Worm (Caenorhabditis elegans) whole organism, L4 larva: ENCODE results near the gene srsx-14.

Experiments used
- F10B5.3 ChIP-seq: sonication (generic microtip); optimal IDR thresholded peaks from 2 replicates; lab custom pipeline; 2016; ENCODE audit warnings: mild to moderate bottlenecking, missing genetic modification characterization, missing compliant biosample characterization
- F26F4.8 ChIP-seq: fragments of 200-800 bp; sonication (Bioruptor generic); conservative IDR thresholded peaks from 2 replicates; pipeline ENCODE4 v1.3.6; 2022; ENCODE audit warnings: missing genetic modification characterization, missing compliant biosample characterization
- F37D6.2 ChIP-seq: sonication (generic microtip); optimal IDR thresholded peaks from 2 replicates; lab custom pipeline; 2016; ENCODE audit warnings: mild to moderate bottlenecking, missing genetic modification characterization, missing compliant biosample characterization
- F49E8.2 ChIP-seq: sonication (generic microtip); optimal IDR thresholded peaks from 2 replicates; lab custom pipeline; 2016; ENCODE audit warnings: missing compliant biosample characterization, mild to moderate bottlenecking, missing genetic modification characterization, borderline replicate concordance
- R02D3.7 ChIP-seq: fragments of 150-350 bp; sonication (generic microtip); optimal IDR thresholded peaks from 3 replicates; lab custom pipeline; 2014; ENCODE audit warnings: missing biosample characterization, missing genetic modification characterization
- T20F7.1 ChIP-seq: fragments of 200-800 bp; sonication (Bioruptor generic); optimal IDR thresholded peaks from 2 replicates; lab custom pipeline; 2018; ENCODE audit warnings: mild to moderate bottlenecking, missing genetic modification characterization, missing compliant biosample characterization
- T26A8.4 ChIP-seq: fragments of 200-800 bp; sonication (Bioruptor generic); IDR thresholded peaks from 2 replicates; pipeline ENCODE4 v1.3.6; 2022; ENCODE audit warnings: missing genetic modification characterization, missing compliant biosample characterization
- Y105C5A.15 ChIP-seq: fragments of 200-800 bp; sonication (Bioruptor generic); IDR thresholded peaks from 2 replicates; pipeline ENCODE4 v1.3.6; 2022; ENCODE audit warnings: missing genetic modification characterization, missing compliant biosample characterization
- aha-1 ChIP-seq: fragments of 150-350 bp; peaks from one replicate; lab custom pipeline; 2014; ENCODE audit warnings: missing biosample characterization, missing genetic modification characterization
- aly-2 ChIP-seq: sonication (generic microtip); optimal IDR thresholded peaks from 2 replicates; lab custom pipeline; 2018; ENCODE audit warnings: missing biosample characterization, missing genetic modification characterization
- ama-1 ChIP-seq: fragments of 150-350 bp; optimal IDR thresholded peaks from 2 replicates; lab custom pipeline; 2014; ENCODE audit warnings: inconsistent platforms, mixed read lengths
- attf-4 ChIP-seq: sonication (generic microtip); optimal IDR thresholded peaks from 3 replicates; lab custom pipeline; 2017; ENCODE audit warnings: missing biosample characterization, missing genetic modification characterization
- ceh-20 ChIP-seq: fragments of 200-800 bp; sonication (Bioruptor generic); IDR thresholded peaks from 2 replicates; pipeline ENCODE4 v1.3.6; 2022; ENCODE audit warnings: missing genetic modification reagents, missing genetic modification characterization, missing compliant biosample characterization
- ceh-28 ChIP-seq: fragments of 150-350 bp; optimal IDR thresholded peaks from 2 replicates; lab custom pipeline; 2014; ENCODE audit warnings: missing biosample characterization, missing genetic modification reagents, missing genetic modification characterization
- ces-1 ChIP-seq: fragments of 150-350 bp; sonication (generic microtip); optimal IDR thresholded peaks from 4 replicates; lab custom pipeline; 2014; ENCODE audit warnings: missing biosample characterization, missing genetic modification reagents, missing genetic modification characterization
- daf-19 ChIP-seq: fragments of 200-800 bp; sonication (Bioruptor generic); conservative IDR thresholded peaks from 2 replicates; pipeline ENCODE4 v1.3.6; 2022; ENCODE audit warnings: missing genetic modification characterization, missing compliant biosample characterization
- daf-8 ChIP-seq: fragments of 200-800 bp; sonication (Bioruptor generic); IDR thresholded peaks from 2 replicates; pipeline ENCODE4 v1.3.6; 2022; ENCODE audit warnings: missing genetic modification characterization, missing compliant biosample characterization
- dmd-9 ChIP-seq: fragments of 200-800 bp; sonication (Bioruptor generic); IDR thresholded peaks from 2 replicates; pipeline ENCODE4 v1.3.6; 2022; ENCODE audit warnings: missing genetic modification reagents, missing genetic modification characterization, missing compliant biosample characterization
- dve-1 ChIP-seq: sonication (generic microtip); optimal IDR thresholded peaks from 2 replicates; lab custom pipeline; 2017; ENCODE audit warnings: antibody characterized with exemption, mild to moderate bottlenecking, missing genetic modification characterization, missing compliant biosample characterization; ENCODE audit not compliant: insufficient read depth
- gei-8 ChIP-seq: fragments of 200-800 bp; sonication (Bioruptor generic); optimal IDR thresholded peaks from 2 replicates; lab custom pipeline; 2018; ENCODE audit warnings: mild to moderate bottlenecking, missing genetic modification characterization, missing compliant biosample characterization
- hif-1 ChIP-seq, 2 experiments: sonication (generic microtip); optimal IDR thresholded peaks; 2 replicates each; lab custom pipeline; 2016 to 2017; ENCODE audit warnings: missing compliant biosample characterization in 2 of 2, missing genetic modification characterization in 2 of 2, missing genetic modification reagents in 2 of 2, missing genotype in 2 of 2, mild to moderate bottlenecking in 1 of 2
- hlh-11 ChIP-seq: fragments of 200-800 bp; sonication (Bioruptor generic); optimal IDR thresholded peaks from 2 replicates; lab custom pipeline; 2018; ENCODE audit warnings: mild to moderate bottlenecking, missing genetic modification characterization, missing compliant biosample characterization
- hmg-1.1 ChIP-seq: fragments of 200-800 bp; sonication (Bioruptor generic); IDR thresholded peaks from 2 replicates; pipeline ENCODE4 v1.3.6; 2022; ENCODE audit warnings: missing genetic modification reagents, missing genetic modification characterization, missing compliant biosample characterization
- jun-1 ChIP-seq: fragments of 150-350 bp; optimal IDR thresholded peaks from 2 replicates; lab custom pipeline; 2014; ENCODE audit warnings: missing biosample characterization, missing genetic modification reagents, missing genetic modification characterization
- lim-7 ChIP-seq: fragments of 200-800 bp; sonication (Bioruptor generic); IDR thresholded peaks from 2 replicates; pipeline ENCODE4 v1.3.6; 2022; ENCODE audit warnings: missing genetic modification characterization, missing compliant biosample characterization
- lin-1 ChIP-seq: fragments of 200-800 bp; sonication (Bioruptor generic); IDR thresholded peaks from 2 replicates; pipeline ENCODE4 v1.3.6; 2022; ENCODE audit warnings: missing genetic modification reagents, missing genetic modification characterization, missing compliant biosample characterization
- lin-29 ChIP-seq: fragments of 200-800 bp; sonication (Bioruptor generic); IDR thresholded peaks from 2 replicates; pipeline ENCODE4 v1.3.6; 2022; ENCODE audit warnings: missing genetic modification reagents, missing genetic modification characterization, missing compliant biosample characterization
- lin-38 ChIP-seq: fragments of 200-800 bp; sonication (Bioruptor generic); IDR thresholded peaks from 2 replicates; pipeline ENCODE4 v1.3.6; 2022; ENCODE audit warnings: missing genetic modification reagents, missing genetic modification characterization, missing compliant biosample characterization
- lin-39 ChIP-seq: fragments of 150-350 bp; optimal IDR thresholded peaks from 2 replicates; lab custom pipeline; 2014; ENCODE audit warnings: missing biosample characterization, missing genetic modification reagents, missing genetic modification characterization
- lir-3 ChIP-seq: sonication (generic microtip); optimal IDR thresholded peaks from 2 replicates; lab custom pipeline; 2016; ENCODE audit warnings: mild to moderate bottlenecking, missing genetic modification characterization, missing compliant biosample characterization
- lsy-2 ChIP-seq, 2 experiments: fragments of 150-350 bp in 1 of 2; sonication (generic microtip) in 1 of 2; optimal IDR thresholded peaks; 2 replicates each; lab custom pipeline; 2014 to 2017; ENCODE audit warnings: missing biosample characterization in 2 of 2, missing genetic modification characterization in 2 of 2
- mdl-1 ChIP-seq, 2 experiments: fragments of 150-350 bp in 1 of 2; sonication (generic microtip) in 1 of 2; optimal IDR thresholded peaks; 2 replicates each; lab custom pipeline; 2014 to 2017; ENCODE audit warnings: missing biosample characterization in 2 of 2, missing genetic modification characterization in 2 of 2
- mep-1 ChIP-seq: fragments of 150-350 bp; sonication (generic microtip); optimal IDR thresholded peaks from 3 replicates; lab custom pipeline; 2014; ENCODE audit warnings: missing biosample characterization, missing genetic modification characterization
- mes-2 ChIP-seq: sonication (generic microtip); optimal IDR thresholded peaks from 2 replicates; lab custom pipeline; 2016; ENCODE audit warnings: missing genotype, mild to moderate bottlenecking, missing genetic modification characterization, missing compliant biosample characterization; ENCODE audit not compliant: poor library complexity, severe bottlenecking
- mxl-3 ChIP-seq: fragments of 200-800 bp; sonication (Bioruptor generic); optimal IDR thresholded peaks from 2 replicates; lab custom pipeline; 2018; ENCODE audit warnings: mild to moderate bottlenecking, missing genetic modification characterization, missing compliant biosample characterization
- nhr-11 ChIP-seq: fragments of 150-350 bp; optimal IDR thresholded peaks from 2 replicates; lab custom pipeline; 2014; ENCODE audit warnings: missing biosample characterization, missing genetic modification characterization
- nhr-111 ChIP-seq: fragments of 200-800 bp; sonication (Bioruptor generic); optimal IDR thresholded peaks from 2 replicates; lab custom pipeline; 2018; ENCODE audit warnings: mild to moderate bottlenecking, missing genetic modification characterization, missing compliant biosample characterization
- nhr-237 ChIP-seq: sonication (generic microtip); optimal IDR thresholded peaks from 2 replicates; lab custom pipeline; 2017; ENCODE audit warnings: missing biosample characterization, missing genetic modification characterization
- nhr-28 ChIP-seq: fragments of 150-350 bp; optimal IDR thresholded peaks from 2 replicates; lab custom pipeline; 2014; ENCODE audit warnings: missing biosample characterization, missing genetic modification characterization
- nhr-41 ChIP-seq: fragments of 200-800 bp; sonication (Bioruptor generic); IDR thresholded peaks from 2 replicates; pipeline ENCODE4 v1.3.6; 2022; ENCODE audit warnings: missing genetic modification reagents, missing genetic modification characterization, missing compliant biosample characterization
- nhr-48 ChIP-seq: sonication (generic microtip); optimal IDR thresholded peaks from 2 replicates; lab custom pipeline; 2016; ENCODE audit warnings: mild to moderate bottlenecking, missing genetic modification characterization, missing compliant biosample characterization
- nhr-76 ChIP-seq: fragments of 150-350 bp; optimal IDR thresholded peaks from 2 replicates; lab custom pipeline; 2014; ENCODE audit warnings: missing biosample characterization, missing genetic modification characterization
- pqm-1 ChIP-seq: sonication (generic microtip); optimal IDR thresholded peaks from 2 replicates; lab custom pipeline; 2017; ENCODE audit warnings: missing biosample characterization, missing genetic modification characterization
- saeg-2 ChIP-seq: fragments of 200-800 bp; sonication (Bioruptor generic); IDR thresholded peaks from 2 replicates; pipeline ENCODE4 v1.3.6; 2022; ENCODE audit warnings: missing genetic modification reagents, missing genetic modification characterization, missing compliant biosample characterization
- sdz-12 ChIP-seq: fragments of 200-800 bp; sonication (Bioruptor generic); optimal IDR thresholded peaks from 2 replicates; lab custom pipeline; 2018; ENCODE audit warnings: mild to moderate bottlenecking, missing genetic modification characterization, missing compliant biosample characterization
- snpc-4 ChIP-seq: fragments of 150-350 bp; optimal IDR thresholded peaks from 2 replicates; lab custom pipeline; 2014; ENCODE audit warnings: missing biosample characterization, missing genetic modification characterization
- spr-1 ChIP-seq: sonication (generic microtip); optimal IDR thresholded peaks from 2 replicates; lab custom pipeline; 2016; ENCODE audit warnings: mild to moderate bottlenecking, missing genetic modification characterization, missing compliant biosample characterization
- unc-62 ChIP-seq, 3 experiments: fragments of 150-350 bp in 1 of 3; sonication (generic microtip); optimal IDR thresholded peaks in 2 of 3; peaks in 1 of 3; 1 replicate in 1 of 3; 2 replicates in 2 of 3; lab custom pipeline; 2014 to 2017; ENCODE audit warnings: missing biosample characterization in 3 of 3, missing genetic modification characterization in 3 of 3, missing genetic modification reagents in 3 of 3, missing genotype in 1 of 3
- zfp-3 ChIP-seq: fragments of 200-800 bp; sonication (Bioruptor generic); conservative IDR thresholded peaks from 2 replicates; pipeline ENCODE4 v1.3.6; 2022; ENCODE audit warnings: missing genetic modification reagents, missing genetic modification characterization, missing compliant biosample characterization
- zip-2 ChIP-seq: fragments of 150-350 bp; optimal IDR thresholded peaks from 2 replicates; lab custom pipeline; 2014; ENCODE audit warnings: missing biosample characterization, missing genetic modification characterization
- ztf-11 ChIP-seq: fragments of 150-350 bp; optimal IDR thresholded peaks from 2 replicates; lab custom pipeline; 2014; ENCODE audit warnings: missing biosample characterization, missing genetic modification characterization
- ztf-7 ChIP-seq: fragments of 150-350 bp; optimal IDR thresholded peaks from 2 replicates; lab custom pipeline; 2014; ENCODE audit warnings: missing biosample characterization, missing genetic modification characterization

Gene srsx-14

ce11 chrIV:5655966-5656389 is 29.0 kb upstream of the srsx-14 start (continued):
- peak; percentile 55 for TF ChIP-seq hmg-1.1
- TF ChIP-seq F26F4.8 = no peak
- TF ChIP-seq mep-1 = peak; percentile 77
- TF ChIP-seq ceh-28 = no peak
- TF ChIP-seq nhr-11 (tag; lab: Kevin White, UChicago) = peak; percentile 63
- no peak for TF ChIP-seq nhr-237 (tag; lab: Kevin White, UChicago)
- peak; percentile 53 for TF ChIP-seq T20F7.1 (GFP tag; lab: Kevin White, UChicago)
- no peak for TF ChIP-seq gei-8
- no peak for TF ChIP-seq F49E8.2 (tag; lab: Kevin White, UChicago)
- no peak for TF ChIP-seq jun-1 (tag; lab: Kevin White, UChicago)
- TF ChIP-seq R02D3.7 = no peak
- TF ChIP-seq lin-38 (GFP tag; lab: Robert Waterston, UW) = 0 out of 2 replicates have a peak, but pooled peaks have one; percentile 25
- no peak for TF ChIP-seq unc-62 (GFP tag; optimal IDR thresholded peaks at IDR 0.05 in 1 of 2; lab: Kevin White, UChicago)
- TF ChIP-seq unc-62 (tag; optimal IDR thresholded peaks at IDR 0.05; lab: Kevin White, UChicago) = no peak
- TF ChIP-seq zfp-3 (GFP tag; lab: Robert Waterston, UW) = no peak
- TF ChIP-seq F37D6.2 (tag; lab: Kevin White, UChicago) = no peak
- TF ChIP-seq lir-3 = no peak
- TF ChIP-seq snpc-4 (tag; lab: Kevin White, UChicago) = no peak
- TF ChIP-seq lin-1 (GFP tag; lab: Robert Waterston, UW) = no peak
- no peak for TF ChIP-seq ama-1 (lab: Kevin White, UChicago)
- TF ChIP-seq Y105C5A.15 (GFP tag; lab: Robert Waterston, UW) = no peak
- TF ChIP-seq dve-1 (tag; lab: Kevin White, UChicago) = peak; percentile 81
- no peak for TF ChIP-seq F10B5.3 (tag; lab: Kevin White, UChicago)
- TF ChIP-seq hif-1 (tag; optimal IDR thresholded peaks at IDR 0.05; lab: Kevin White, UChicago) = peak; percentile 88 to 100
- no peak for TF ChIP-seq saeg-2 (GFP tag; lab: Robert Waterston, UW)
- TF ChIP-seq aha-1 (tag; lab: Kevin White, UChicago) = peak; percentile 100
- no peak for TF ChIP-seq lim-7 (GFP tag; lab: Robert Waterston, UW)
- no peak for TF ChIP-seq zip-2 (tag; lab: Kevin White, UChicago)
- peak; percentile 38 for TF ChIP-seq spr-1 (tag; lab: Kevin White, UChicago)
- TF ChIP-seq hlh-11 (tag; lab: Kevin White, UChicago) = peak; percentile 87
- peak in 1 of 2 experiments; percentile 59 for TF ChIP-seq lsy-2 (tag; optimal IDR thresholded peaks at IDR 0.05; lab: Kevin White, UChicago)
- no peak for TF ChIP-seq ceh-20
- TF ChIP-seq pqm-1 (tag; lab: Kevin White, UChicago) = no peak
- peak; percentile 31 for TF ChIP-seq mes-2 (tag; lab: Kevin White, UChicago)
- TF ChIP-seq lin-29 = no peak
- no peak for TF ChIP-seq sdz-12 (GFP tag; lab: Kevin White, UChicago)
- TF ChIP-seq attf-4 (tag; lab: Kevin White, UChicago) = no peak
- peak; percentile 44 for TF ChIP-seq T26A8.4
- no peak for TF ChIP-seq dmd-9 (GFP tag; lab: Robert Waterston, UW)
- TF ChIP-seq nhr-28 (tag; lab: Kevin White, UChicago) = peak; percentile 99
- TF ChIP-seq daf-19 (GFP tag; lab: Robert Waterston, UW) = no peak
- TF ChIP-seq nhr-48 (tag; lab: Kevin White, UChicago) = peak; percentile 73
- TF ChIP-seq mdl-1 (tag; optimal IDR thresholded peaks at IDR 0.05; lab: Kevin White, UChicago) = peak in 1 of 2 experiments; percentile 81
- TF ChIP-seq nhr-111 (GFP tag; lab: Kevin White, UChicago) = no peak
- no peak for TF ChIP-seq daf-8
- TF ChIP-seq ztf-11 (tag; lab: Kevin White, UChicago) = no peak
- TF ChIP-seq ztf-7 (tag; lab: Kevin White, UChicago) = no peak
- TF ChIP-seq lin-39 (tag; lab: Kevin White, UChicago) = no peak
- no peak for TF ChIP-seq nhr-76 (tag; lab: Kevin White, UChicago)
- TF ChIP-seq nhr-41 (GFP tag; lab: Robert Waterston, UW) = no peak
- no peak for TF ChIP-seq ces-1 (GFP tag; lab: Kevin White, UChicago)
- peak; percentile 46 for TF ChIP-seq mxl-3 (GFP tag; lab: Kevin White, UChicago)
- TF ChIP-seq aly-2 = no peak
